Fruit fly (Drosophila melanogaster): ENCODE results near the gene gammaTub23C.
A peak's percentile ranks its signal among the peaks of the same experiment; 100 is the strongest.

dm6 chr2L:2931555-2932131 is 41.0 kb upstream of the gammaTub23C start:
- TF ChIP-seq salr (GFP tag; optimal IDR thresholded peaks at IDR 0.05) (peak; percentile 27 to 64), OdsH (GFP tag; optimal IDR thresholded peaks at IDR 0.05) (peak; percentile 43)

Measured in whole organism, prepupa.